Fruit fly (Drosophila melanogaster) whole organism, wandering third instar larva: Measurements from ENCODE around the gene CG15414.

ENCODE experiments used
- CrebA ChIP-seq: fragments of 200-800 bp; sonication (Bioruptor generic); optimal IDR thresholded peaks from 2 replicates; lab custom pipeline; 2016; ENCODE audit warnings: missing biosample characterization, mild to moderate bottlenecking, missing genetic modification characterization, borderline replicate concordance
- Dfd ChIP-seq: fragments of >200 bp; optimal IDR thresholded peaks from 2 replicates; lab custom pipeline; 2017; ENCODE audit warnings: missing biosample characterization, missing genetic modification characterization
- Dif ChIP-seq: fragments of 200-275, 200-300 bp; sonication (Bioruptor generic); optimal IDR thresholded peaks from 2 replicates; lab custom pipeline; 2018; ENCODE audit warnings: missing biosample characterization, missing genetic modification characterization; ENCODE audit not compliant: partially characterized antibody
- Hnf4 ChIP-seq: fragments of 200-800 bp; sonication (Bioruptor generic); optimal IDR thresholded peaks from 2 replicates; lab custom pipeline; 2016; ENCODE audit warnings: missing biosample characterization, mild to moderate bottlenecking, missing genetic modification characterization
- Hr83 ChIP-seq: fragments of 200-300 bp; sonication (Bioruptor generic); optimal IDR thresholded peaks from 2 replicates; lab custom pipeline; 2016; ENCODE audit warnings: missing biosample characterization, mild to moderate bottlenecking, missing genetic modification characterization, moderate library complexity; ENCODE audit not compliant: poor library complexity, severe bottlenecking
- Jra ChIP-seq: sonication (Bioruptor generic); optimal IDR thresholded peaks from 2 replicates; lab custom pipeline; 2016; ENCODE audit warnings: missing biosample characterization, missing genetic modification characterization
- Mio ChIP-seq: sonication (Bioruptor generic); optimal IDR thresholded peaks from 2 replicates; lab custom pipeline; 2016; ENCODE audit warnings: missing biosample characterization, missing genetic modification characterization
- OdsH ChIP-seq: fragments of 200-800 bp; sonication (Bioruptor generic); optimal IDR thresholded peaks from 2 replicates; lab custom pipeline; 2016; ENCODE audit warnings: missing biosample characterization, mild to moderate bottlenecking, missing genetic modification characterization
- Vsx2 ChIP-seq: fragments of 200-300, 225-300 bp; sonication (Bioruptor generic); optimal IDR thresholded peaks from 2 replicates; lab custom pipeline; 2018; ENCODE audit warnings: missing biosample characterization, missing genetic modification characterization; ENCODE audit not compliant: partially characterized antibody
- dl ChIP-seq, 2 experiments: fragments of 175-275, 200-275 bp in 1 of 2; fragments of 200-275 bp in 1 of 2; sonication (Bioruptor generic); optimal IDR thresholded peaks; lab custom pipeline; 2018; ENCODE audit warnings: mild to moderate bottlenecking in 2 of 2, missing biosample characterization in 2 of 2, missing genetic modification characterization in 2 of 2, moderate library complexity in 2 of 2; ENCODE audit not compliant: partially characterized antibody in 2 of 2, insufficient read depth in 1 of 2
- fru ChIP-seq: fragments of 200-800 bp; sonication (Bioruptor generic); optimal IDR thresholded peaks from 3 replicates; lab custom pipeline; 2016; ENCODE audit warnings: missing biosample characterization, mild to moderate bottlenecking, missing genetic modification characterization
- lola ChIP-seq: fragments of >200 bp; optimal IDR thresholded peaks from 2 replicates; lab custom pipeline; 2017; ENCODE audit warnings: missing biosample characterization, missing genetic modification characterization
- psq ChIP-seq: fragments of 200-800 bp; sonication (Bioruptor generic); optimal IDR thresholded peaks from 3 replicates; lab custom pipeline; 2017; ENCODE audit warnings: missing biosample characterization, mild to moderate bottlenecking, missing genetic modification characterization, moderate library complexity
- sv ChIP-seq: fragments of 200-800 bp; sonication (Bioruptor generic); optimal IDR thresholded peaks from 3 replicates; lab custom pipeline; 2016; ENCODE audit warnings: missing biosample characterization, missing genetic modification characterization

dm6 chr2L:3478034-3478880 is 12.6 kb downstream of the CG15414 start, which contains the start of gene Thor:
- TF ChIP-seq Mio (no peak), Jra (GFP tag; lab: Kevin White, UChicago) (peak; percentile 12), OdsH (GFP tag; lab: Kevin White, UChicago) (peak; percentile 52), Dfd (no peak), psq (peak; percentile 56), CrebA (GFP tag; lab: Kevin White, UChicago) (peak; percentile 59), Dif (GFP tag; lab: Kevin White, UChicago) (peak; percentile 91), fru (GFP tag; lab: Kevin White, UChicago) (peak; percentile 72), Vsx2 (GFP tag; lab: Kevin White, UChicago) (peak; percentile 83), dl (GFP tag; optimal IDR thresholded peaks at IDR 0.05; lab: Kevin White, UChicago; ENCODE audit: insufficient read depth in 1 of 2, partially characterized antibody in 2 of 2) (peak; percentile 68 to 86), sv (peak; percentile 71), lola (GFP tag; lab: Kevin White, UChicago) (no peak), Hr83 (GFP tag; lab: Kevin White, UChicago) (peak; percentile 96), Hnf4 (GFP tag; lab: Kevin White, UChicago) (peak; percentile 90)
